Worm (Caenorhabditis elegans) whole organism, late embryonic: Measurements from ENCODE around the gene cyp-33C1.

Source experiments
- C38D4.7 ChIP-seq: fragments of 200-800 bp; sonication (Bioruptor generic); optimal IDR thresholded peaks from 2 replicates; lab custom pipeline; 2018; ENCODE audit warnings: mild to moderate bottlenecking, missing genetic modification characterization, moderate library complexity, missing compliant biosample characterization
- F13H6.1 ChIP-seq: sonication (generic microtip); optimal IDR thresholded peaks from 2 replicates; lab custom pipeline; 2016; ENCODE audit warnings: missing genetic modification characterization, missing compliant biosample characterization
- K02D7.2 ChIP-seq: sonication (generic microtip); optimal IDR thresholded peaks from 2 replicates; lab custom pipeline; 2017; ENCODE audit warnings: mild to moderate bottlenecking, missing genetic modification characterization, missing compliant biosample characterization
- Y22D7AL.16 ChIP-seq: sonication (generic microtip); optimal IDR thresholded peaks from 2 replicates; lab custom pipeline; 2016; ENCODE audit warnings: missing genetic modification characterization, missing compliant biosample characterization
- ceh-18 ChIP-seq: sonication (generic microtip); optimal IDR thresholded peaks from 2 replicates; lab custom pipeline; 2016; ENCODE audit warnings: missing genetic modification characterization, missing compliant biosample characterization
- ceh-22 ChIP-seq: sonication (generic microtip); optimal IDR thresholded peaks from 2 replicates; lab custom pipeline; 2017; ENCODE audit warnings: missing biosample characterization, missing genetic modification characterization
- ceh-24 ChIP-seq: sonication (generic microtip); optimal IDR thresholded peaks from 2 replicates; lab custom pipeline; 2016; ENCODE audit warnings: mild to moderate bottlenecking, missing genetic modification characterization, missing compliant biosample characterization
- ceh-30 ChIP-seq: fragments of 150-350 bp; optimal IDR thresholded peaks from 2 replicates; lab custom pipeline; 2014; ENCODE audit warnings: missing biosample characterization, missing genetic modification characterization
- ceh-31 ChIP-seq: sonication (generic microtip); optimal IDR thresholded peaks from 2 replicates; lab custom pipeline; 2016; ENCODE audit warnings: missing genetic modification characterization, missing compliant biosample characterization
- ceh-45 ChIP-seq: fragments of 200-800 bp; sonication (Bioruptor generic); IDR thresholded peaks from 2 replicates; pipeline ENCODE4 v1.3.6; 2022; ENCODE audit warnings: missing genetic modification reagents, missing genetic modification characterization, missing compliant biosample characterization
- ceh-48 ChIP-seq: sonication (generic microtip); optimal IDR thresholded peaks from 2 replicates; lab custom pipeline; 2016; ENCODE audit warnings: missing genetic modification characterization, inconsistent platforms, missing compliant biosample characterization
- che-1 ChIP-seq: sonication (generic microtip); optimal IDR thresholded peaks from 2 replicates; lab custom pipeline; 2016; ENCODE audit warnings: mild to moderate bottlenecking, missing genetic modification characterization, missing compliant biosample characterization
- elt-2 ChIP-seq: sonication (generic microtip); optimal IDR thresholded peaks from 2 replicates; lab custom pipeline; 2016; ENCODE audit warnings: missing genetic modification reagents, missing genetic modification characterization, missing compliant biosample characterization
- eyg-1 ChIP-seq: sonication (generic microtip); optimal IDR thresholded peaks from 2 replicates; lab custom pipeline; 2016; ENCODE audit warnings: missing genotype, missing genetic modification characterization, missing compliant biosample characterization
- fkh-10 ChIP-seq: fragments of 150-350 bp; optimal IDR thresholded peaks from 2 replicates; lab custom pipeline; 2014; ENCODE audit warnings: missing biosample characterization, missing genetic modification reagents, missing genetic modification characterization
- fkh-6 ChIP-seq: sonication (generic microtip); optimal IDR thresholded peaks from 2 replicates; lab custom pipeline; 2016; ENCODE audit warnings: missing genetic modification characterization, missing compliant biosample characterization
- hlh-30 ChIP-seq: sonication (generic microtip); optimal IDR thresholded peaks from 2 replicates; lab custom pipeline; 2017; ENCODE audit warnings: antibody characterized with exemption, missing genetic modification characterization, missing compliant biosample characterization; ENCODE audit not compliant: insufficient read depth
- hlh-6 ChIP-seq: sonication (generic microtip); optimal IDR thresholded peaks from 2 replicates; lab custom pipeline; 2016; ENCODE audit warnings: missing genotype, missing genetic modification characterization, missing compliant biosample characterization
- madf-2 ChIP-seq: sonication (generic microtip); optimal IDR thresholded peaks from 2 replicates; lab custom pipeline; 2017; ENCODE audit warnings: missing genetic modification characterization, missing compliant biosample characterization
- mec-3 ChIP-seq: sonication (generic microtip); optimal IDR thresholded peaks from 2 replicates; lab custom pipeline; 2016; ENCODE audit warnings: borderline replicate concordance, missing genetic modification characterization, missing compliant biosample characterization
- nfya-1 ChIP-seq: sonication (generic microtip); optimal IDR thresholded peaks from 2 replicates; lab custom pipeline; 2017; ENCODE audit warnings: missing genetic modification characterization, mild to moderate bottlenecking, missing compliant biosample characterization, antibody characterized with exemption, moderate library complexity
- nhr-11 ChIP-seq: fragments of 150-350 bp; optimal IDR thresholded peaks from 2 replicates; lab custom pipeline; 2014; ENCODE audit warnings: missing biosample characterization, missing genetic modification characterization
- odd-2 ChIP-seq: sonication (generic microtip); optimal IDR thresholded peaks from 2 replicates; lab custom pipeline; 2017; ENCODE audit warnings: antibody characterized with exemption, mild to moderate bottlenecking, missing genetic modification characterization, missing compliant biosample characterization
- pha-2 ChIP-seq: sonication (generic microtip); optimal IDR thresholded peaks from 2 replicates; lab custom pipeline; 2017; ENCODE audit warnings: mild to moderate bottlenecking, missing genetic modification characterization, missing compliant biosample characterization
- pha-4 ChIP-seq: fragments of 150-350 bp; optimal IDR thresholded peaks from 2 replicates; lab custom pipeline; 2018; ENCODE audit warnings: missing biosample characterization, missing genetic modification reagents, missing genetic modification characterization
- pqm-1 ChIP-seq: sonication (generic microtip); optimal IDR thresholded peaks from 2 replicates; lab custom pipeline; 2016; ENCODE audit warnings: missing genetic modification characterization, missing compliant biosample characterization
- ref-2 ChIP-seq: sonication (generic microtip); optimal IDR thresholded peaks from 2 replicates; lab custom pipeline; 2016; ENCODE audit warnings: missing genetic modification characterization, missing compliant biosample characterization
- sox-4 ChIP-seq: sonication (generic microtip); optimal IDR thresholded peaks from 2 replicates; lab custom pipeline; 2017; ENCODE audit warnings: mild to moderate bottlenecking, missing genetic modification characterization, inconsistent platforms, missing compliant biosample characterization
- syd-9 ChIP-seq: sonication (generic microtip); optimal IDR thresholded peaks from 2 replicates; lab custom pipeline; 2016; ENCODE audit warnings: mild to moderate bottlenecking, missing genetic modification characterization, moderate library complexity, missing compliant biosample characterization
- tbx-2 ChIP-seq: sonication (generic microtip); optimal IDR thresholded peaks from 2 replicates; lab custom pipeline; 2016; ENCODE audit warnings: missing genetic modification characterization, missing compliant biosample characterization
- unc-3 ChIP-seq, 2 experiments: fragments of 200-800 bp in 1 of 2; sonication (Bioruptor generic) in 1 of 2; sonication (generic microtip) in 1 of 2; conservative IDR thresholded peaks in 1 of 2; optimal IDR thresholded peaks in 1 of 2; 2 replicates each; pipeline versions ENCODE4 v1.3.6 to Lab custom; 2016 to 2022; ENCODE audit warnings: missing compliant biosample characterization in 2 of 2, missing genetic modification characterization in 2 of 2, missing genetic modification reagents in 1 of 2
- unc-42 ChIP-seq: sonication (generic microtip); optimal IDR thresholded peaks from 2 replicates; lab custom pipeline; 2016; ENCODE audit warnings: missing genotype, missing genetic modification characterization, missing compliant biosample characterization
- unc-55 ChIP-seq: sonication (generic microtip); optimal IDR thresholded peaks from 2 replicates; lab custom pipeline; 2017; ENCODE audit warnings: missing biosample characterization, missing genetic modification reagents, missing genetic modification characterization
- unc-86 ChIP-seq: sonication (generic microtip); optimal IDR thresholded peaks from 2 replicates; lab custom pipeline; 2016; ENCODE audit warnings: missing genetic modification characterization, missing compliant biosample characterization
- zip-5 ChIP-seq: sonication (generic microtip); optimal IDR thresholded peaks from 2 replicates; lab custom pipeline; 2016; ENCODE audit warnings: missing genetic modification characterization, missing compliant biosample characterization

The cyp-33C1 gene

DNA sequence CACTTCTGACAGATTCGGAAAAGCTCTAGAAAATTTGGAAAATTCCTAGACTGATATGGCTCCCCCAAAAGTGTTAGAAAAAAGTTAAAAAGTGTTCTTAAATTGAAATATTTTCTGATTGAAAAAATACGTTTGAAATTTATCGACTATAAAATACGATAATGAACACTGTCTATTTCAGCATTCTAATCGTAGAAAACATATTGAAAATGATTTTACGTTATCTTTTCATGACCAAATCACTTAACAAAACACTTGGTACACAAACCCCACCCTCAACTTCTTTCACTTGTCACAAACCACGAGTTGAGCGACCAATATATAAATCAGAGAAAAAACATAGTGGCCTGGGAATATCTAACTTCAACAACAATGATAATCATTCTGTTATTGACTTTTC lies at the start of gene cyp-33C1:
Gene cyp-33C1 (plus strand): TSS at position 301 of the 400 bp plus-strand sequence.
- no peak for TF ChIP-seq fkh-6 (tag; lab: Kevin White, UChicago)
- TF ChIP-seq Y22D7AL.16 (tag; lab: Kevin White, UChicago) = no peak
- TF ChIP-seq unc-86 (tag; lab: Kevin White, UChicago) = no peak
- no peak for TF ChIP-seq ceh-18 (tag; lab: Kevin White, UChicago)
- no peak for TF ChIP-seq unc-55
- TF ChIP-seq C38D4.7 (GFP tag; lab: Kevin White, UChicago) = no peak
- no peak for TF ChIP-seq madf-2 (tag; lab: Kevin White, UChicago)
- no peak for TF ChIP-seq ceh-48 (tag; lab: Kevin White, UChicago)
- no peak for TF ChIP-seq zip-5 (tag; lab: Kevin White, UChicago)
- TF ChIP-seq che-1 = no peak
- TF ChIP-seq tbx-2 = no peak

- TF ChIP-seq F13H6.1 (tag; lab: Kevin White, UChicago) = no peak
- no peak for TF ChIP-seq elt-2 (tag; lab: Kevin White, UChicago)
- no peak for TF ChIP-seq pha-2 (tag; lab: Kevin White, UChicago)
Measured at ce11 chrV:2132675-2133074, 46.6 kb upstream of the cyp-33C1 start.

ce11 chrV:2133512-2133911 lies 45.8 kb upstream of the cyp-33C1 start:
- peak; percentile 30 for TF ChIP-seq tbx-2
- peak; percentile 39 for TF ChIP-seq nfya-1 (tag; lab: Kevin White, UChicago)
- TF ChIP-seq fkh-6 (tag; lab: Kevin White, UChicago) = no peak
- no peak for TF ChIP-seq ceh-24 (tag; lab: Kevin White, UChicago)
- no peak for TF ChIP-seq K02D7.2
- no peak for TF ChIP-seq pqm-1 (tag; lab: Kevin White, UChicago)
- no peak for TF ChIP-seq pha-2 (tag; lab: Kevin White, UChicago)
- TF ChIP-seq sox-4 (tag; lab: Kevin White, UChicago) = no peak
- TF ChIP-seq ceh-45 = no peak
- no peak for TF ChIP-seq fkh-10 (GFP tag; lab: Kevin White, UChicago)
- no peak for TF ChIP-seq hlh-6 (tag; lab: Kevin White, UChicago)
- TF ChIP-seq ceh-31 (tag; lab: Kevin White, UChicago) = peak; percentile 62
- TF ChIP-seq elt-2 (tag; lab: Kevin White, UChicago) = no peak
- no peak for TF ChIP-seq syd-9 (tag; lab: Kevin White, UChicago)
- TF ChIP-seq unc-55 = no peak
- TF ChIP-seq ref-2 (tag; lab: Kevin White, UChicago) = peak; percentile 50
- peak; percentile 71 for TF ChIP-seq hlh-30 (tag; lab: Kevin White, UChicago)
- TF ChIP-seq mec-3 = no peak
- TF ChIP-seq pha-4 (tag; lab: Kevin White, UChicago) = no peak
- peak; percentile 67 for TF ChIP-seq ceh-18 (tag; lab: Kevin White, UChicago)
- no peak for TF ChIP-seq unc-86 (tag; lab: Kevin White, UChicago)
- no peak for TF ChIP-seq odd-2 (tag; lab: Kevin White, UChicago)
- TF ChIP-seq ceh-22 (tag; lab: Kevin White, UChicago) = no peak
- TF ChIP-seq ceh-30 (tag; lab: Kevin White, UChicago) = no peak
- peak; percentile 0 for TF ChIP-seq unc-42 (tag; lab: Kevin White, UChicago)
- TF ChIP-seq, all 69 proteins: peak for 7

- TF ChIP-seq hlh-30 (tag; lab: Kevin White, UChicago) (peak; percentile 56), unc-42 (tag; lab: Kevin White, UChicago) (peak; percentile 19), ceh-30 (tag; lab: Kevin White, UChicago) (no peak), eyg-1 (tag; lab: Kevin White, UChicago) (no peak), nhr-11 (tag; lab: Kevin White, UChicago) (no peak), unc-3 (GFP tag; conservative IDR thresholded peaks at IDR 0.05; lab: Robert Waterston, UW) (no peak), unc-3 (tag; optimal IDR thresholded peaks at IDR 0.05; lab: Kevin White, UChicago) (no peak), syd-9 (tag; lab: Kevin White, UChicago) (no peak)
- TF ChIP-seq, all 69 proteins: peak for 2
Measured at ce11 chrV:2134340-2134739, 45.0 kb upstream of the cyp-33C1 start.
